Worm (Caenorhabditis elegans): ENCODE measurements around the gene Y50D4C.12.

DNA sequence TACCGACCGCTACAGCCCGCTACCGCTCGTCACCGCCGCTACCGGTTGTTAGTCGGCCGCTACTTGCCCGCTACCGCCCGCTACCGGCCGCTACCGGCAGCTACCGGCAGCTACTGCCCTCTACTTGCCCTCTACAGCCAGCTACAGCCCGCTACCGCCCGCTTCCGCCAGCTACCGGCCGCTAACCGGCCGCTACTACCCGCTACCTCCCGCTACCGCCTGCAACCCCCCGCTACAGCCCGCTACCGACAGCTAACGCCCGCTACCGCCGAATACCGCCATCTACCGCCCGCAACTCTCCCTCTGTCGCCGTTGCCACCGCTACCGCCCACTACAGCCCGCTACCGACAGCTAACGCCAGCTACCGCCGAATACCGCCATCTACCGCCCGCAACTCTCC, 39.1 kb downstream of the Y50D4C.12 start:
- TF ChIP-seq lin-11 (tag; optimal IDR thresholded peaks at IDR 0.05) (no peak), elt-4 (tag; optimal IDR thresholded peaks at IDR 0.05) (no peak), nhr-11 (tag; optimal IDR thresholded peaks at IDR 0.05) (no peak), C38D4.7 (GFP tag; optimal IDR thresholded peaks at IDR 0.05) (no peak), gmeb-2 (tag; optimal IDR thresholded peaks at IDR 0.05) (no peak), odd-2 (tag; optimal IDR thresholded peaks at IDR 0.05) (no peak), hlh-30 (tag; optimal IDR thresholded peaks at IDR 0.05; ENCODE audit: insufficient read depth) (no peak), hlh-13 (GFP tag; optimal IDR thresholded peaks at IDR 0.05) (no peak), unc-86 (tag; optimal IDR thresholded peaks at IDR 0.05) (no peak), dve-1 (tag; optimal IDR thresholded peaks at IDR 0.05) (no peak), ceh-24 (tag; optimal IDR thresholded peaks at IDR 0.05) (no peak), fax-1 (tag; optimal IDR thresholded peaks at IDR 0.05) (no peak), F13H6.1 (tag; optimal IDR thresholded peaks at IDR 0.05) (no peak), pros-1 (tag; optimal IDR thresholded peaks at IDR 0.05) (no peak)
